Fruit fly (Drosophila melanogaster) whole organism, wandering third instar larva: ENCODE measurements around the gene CG33124.

Experiments used
- Abd-B ChIP-seq: fragments of >200 bp; optimal IDR thresholded peaks from 2 replicates; lab custom pipeline; 2017; ENCODE audit warnings: missing biosample characterization, missing genetic modification characterization
- CG32264 ChIP-seq: fragments of 200-800 bp; sonication (Bioruptor generic); optimal IDR thresholded peaks from 2 replicates; lab custom pipeline; 2016; ENCODE audit warnings: missing biosample characterization, missing genetic modification characterization
- CG9705 ChIP-seq: fragments of 200-800 bp; sonication (Bioruptor generic); optimal IDR thresholded peaks from 2 replicates; lab custom pipeline; 2018; ENCODE audit warnings: missing biosample characterization, mild to moderate bottlenecking, missing genetic modification characterization
- CrebA ChIP-seq: fragments of 200-800 bp; sonication (Bioruptor generic); optimal IDR thresholded peaks from 2 replicates; lab custom pipeline; 2016; ENCODE audit warnings: missing biosample characterization, mild to moderate bottlenecking, missing genetic modification characterization, borderline replicate concordance
- Dfd ChIP-seq: fragments of >200 bp; optimal IDR thresholded peaks from 2 replicates; lab custom pipeline; 2017; ENCODE audit warnings: missing biosample characterization, missing genetic modification characterization
- Dif ChIP-seq: fragments of 200-275, 200-300 bp; sonication (Bioruptor generic); optimal IDR thresholded peaks from 2 replicates; lab custom pipeline; 2018; ENCODE audit warnings: missing biosample characterization, missing genetic modification characterization; ENCODE audit not compliant: partially characterized antibody
- GATAd ChIP-seq: sonication (Bioruptor generic); optimal IDR thresholded peaks from 2 replicates; lab custom pipeline; 2016; ENCODE audit warnings: missing biosample characterization, missing genetic modification characterization
- HLH106 ChIP-seq: fragments of 200-800 bp; optimal IDR thresholded peaks from 3 replicates; lab custom pipeline; 2019; ENCODE audit warnings: missing biosample characterization, mild to moderate bottlenecking, missing genetic modification characterization, moderate library complexity
- Hnf4 ChIP-seq: fragments of 200-800 bp; sonication (Bioruptor generic); optimal IDR thresholded peaks from 2 replicates; lab custom pipeline; 2016; ENCODE audit warnings: missing biosample characterization, mild to moderate bottlenecking, missing genetic modification characterization
- Hr78 ChIP-seq: fragments of >200 bp; optimal IDR thresholded peaks from 2 replicates; lab custom pipeline; 2017; ENCODE audit warnings: missing biosample characterization, missing genetic modification characterization
- Hr83 ChIP-seq: fragments of 200-300 bp; sonication (Bioruptor generic); optimal IDR thresholded peaks from 2 replicates; lab custom pipeline; 2016; ENCODE audit warnings: missing biosample characterization, mild to moderate bottlenecking, missing genetic modification characterization, moderate library complexity; ENCODE audit not compliant: poor library complexity, severe bottlenecking
- Jra ChIP-seq: sonication (Bioruptor generic); optimal IDR thresholded peaks from 2 replicates; lab custom pipeline; 2016; ENCODE audit warnings: missing biosample characterization, missing genetic modification characterization
- Mio ChIP-seq: sonication (Bioruptor generic); optimal IDR thresholded peaks from 2 replicates; lab custom pipeline; 2016; ENCODE audit warnings: missing biosample characterization, missing genetic modification characterization
- Myc ChIP-seq: fragments of >200 bp; optimal IDR thresholded peaks from 2 replicates; lab custom pipeline; 2017
- N ChIP-seq: fragments of >200 bp; optimal IDR thresholded peaks from 2 replicates; lab custom pipeline; 2018; ENCODE audit warnings: missing biosample characterization, missing external identifiers, missing genetic modification characterization
- OdsH ChIP-seq: fragments of 200-800 bp; sonication (Bioruptor generic); optimal IDR thresholded peaks from 2 replicates; lab custom pipeline; 2016; ENCODE audit warnings: missing biosample characterization, mild to moderate bottlenecking, missing genetic modification characterization
- Rel ChIP-seq, 2 experiments: fragments of 200-800 bp; sonication (Bioruptor generic) in 1 of 2; optimal IDR thresholded peaks; 2 replicates in 1 of 2; 3 replicates in 1 of 2; lab custom pipeline; 2016 to 2019; ENCODE audit warnings: mild to moderate bottlenecking in 2 of 2, missing biosample characterization in 2 of 2, missing genetic modification characterization in 2 of 2, moderate library complexity in 1 of 2
- Sp1 ChIP-seq: fragments of 200-800 bp; sonication (Bioruptor generic); optimal IDR thresholded peaks from 3 replicates; lab custom pipeline; 2019; ENCODE audit warnings: missing biosample characterization, mild to moderate bottlenecking, missing genetic modification characterization, moderate library complexity
- Vsx2 ChIP-seq: fragments of 200-300, 225-300 bp; sonication (Bioruptor generic); optimal IDR thresholded peaks from 2 replicates; lab custom pipeline; 2018; ENCODE audit warnings: missing biosample characterization, missing genetic modification characterization; ENCODE audit not compliant: partially characterized antibody
- br ChIP-seq: fragments of 200-800 bp; sonication (Bioruptor generic); optimal IDR thresholded peaks from 2 replicates; lab custom pipeline; 2016; ENCODE audit warnings: missing biosample characterization, missing genetic modification characterization
- brk ChIP-seq: fragments of 200-800 bp; sonication (Bioruptor generic); optimal IDR thresholded peaks from 2 replicates; lab custom pipeline; 2016; ENCODE audit warnings: missing biosample characterization, mild to moderate bottlenecking, missing genetic modification characterization
- dl ChIP-seq, 2 experiments: fragments of 175-275, 200-275 bp in 1 of 2; fragments of 200-275 bp in 1 of 2; sonication (Bioruptor generic); optimal IDR thresholded peaks; lab custom pipeline; 2018; ENCODE audit warnings: mild to moderate bottlenecking in 2 of 2, missing biosample characterization in 2 of 2, missing genetic modification characterization in 2 of 2, moderate library complexity in 2 of 2; ENCODE audit not compliant: partially characterized antibody in 2 of 2, insufficient read depth in 1 of 2
- dmrt93B ChIP-seq: fragments of 200-800 bp; sonication (Bioruptor generic); optimal IDR thresholded peaks from 2 replicates; lab custom pipeline; 2018; ENCODE audit warnings: missing biosample characterization, mild to moderate bottlenecking, missing genetic modification characterization
- dsf ChIP-seq: sonication (Bioruptor generic); optimal IDR thresholded peaks from 2 replicates; lab custom pipeline; 2016; ENCODE audit warnings: missing biosample characterization, missing genetic modification characterization, borderline replicate concordance
- ey ChIP-seq: fragments of 200-800 bp; sonication (Bioruptor generic); optimal IDR thresholded peaks from 2 replicates; lab custom pipeline; 2016; ENCODE audit warnings: missing biosample characterization, missing genetic modification characterization
- foxo ChIP-seq, 2 experiments: fragments of 200-800 bp; sonication (Bioruptor generic); optimal IDR thresholded peaks; 2 replicates in 1 of 2; 3 replicates in 1 of 2; lab custom pipeline; 2016 to 2017; ENCODE audit warnings: missing biosample characterization in 2 of 2, missing genetic modification characterization in 2 of 2
- fru ChIP-seq: fragments of 200-800 bp; sonication (Bioruptor generic); optimal IDR thresholded peaks from 3 replicates; lab custom pipeline; 2016; ENCODE audit warnings: missing biosample characterization, mild to moderate bottlenecking, missing genetic modification characterization
- h ChIP-seq: fragments of 200-800 bp; sonication (Bioruptor generic); optimal IDR thresholded peaks from 3 replicates; lab custom pipeline; 2016; ENCODE audit warnings: missing biosample characterization, mild to moderate bottlenecking, missing genetic modification characterization
- jim ChIP-seq: fragments of 175-275, 200-325 bp; sonication (Bioruptor generic); optimal IDR thresholded peaks from 2 replicates; lab custom pipeline; 2016; ENCODE audit warnings: missing biosample characterization, mild to moderate bottlenecking, missing genetic modification characterization
- lola ChIP-seq: fragments of >200 bp; optimal IDR thresholded peaks from 2 replicates; lab custom pipeline; 2017; ENCODE audit warnings: missing biosample characterization, missing genetic modification characterization
- pan ChIP-seq: fragments of >200 bp; optimal IDR thresholded peaks from 2 replicates; lab custom pipeline; 2017
- psq ChIP-seq: fragments of 200-800 bp; sonication (Bioruptor generic); optimal IDR thresholded peaks from 3 replicates; lab custom pipeline; 2017; ENCODE audit warnings: missing biosample characterization, mild to moderate bottlenecking, missing genetic modification characterization, moderate library complexity
- rgr ChIP-seq: fragments of 200-800 bp; sonication (Bioruptor generic); optimal IDR thresholded peaks from 3 replicates; lab custom pipeline; 2016; ENCODE audit warnings: missing biosample characterization, mild to moderate bottlenecking, missing genetic modification characterization
- sage ChIP-seq: fragments of 200-800 bp; sonication (Bioruptor generic); optimal IDR thresholded peaks from 2 replicates; lab custom pipeline; 2016; ENCODE audit warnings: missing biosample characterization, mild to moderate bottlenecking, missing genetic modification characterization
- sv ChIP-seq: fragments of 200-800 bp; sonication (Bioruptor generic); optimal IDR thresholded peaks from 3 replicates; lab custom pipeline; 2016; ENCODE audit warnings: missing biosample characterization, missing genetic modification characterization
- tai ChIP-seq: sonication (Bioruptor generic); optimal IDR thresholded peaks from 2 replicates; lab custom pipeline; 2016; ENCODE audit warnings: missing biosample characterization, missing genetic modification characterization
- usp ChIP-seq: fragments of >200 bp; optimal IDR thresholded peaks from 2 replicates; lab custom pipeline; 2017; ENCODE audit warnings: missing biosample characterization, missing genetic modification characterization
- woc ChIP-seq: sonication (Bioruptor generic); optimal IDR thresholded peaks from 2 replicates; lab custom pipeline; 2016; ENCODE audit warnings: missing biosample characterization, mild to moderate bottlenecking, missing genetic modification characterization

Gene CG33124

DNA sequence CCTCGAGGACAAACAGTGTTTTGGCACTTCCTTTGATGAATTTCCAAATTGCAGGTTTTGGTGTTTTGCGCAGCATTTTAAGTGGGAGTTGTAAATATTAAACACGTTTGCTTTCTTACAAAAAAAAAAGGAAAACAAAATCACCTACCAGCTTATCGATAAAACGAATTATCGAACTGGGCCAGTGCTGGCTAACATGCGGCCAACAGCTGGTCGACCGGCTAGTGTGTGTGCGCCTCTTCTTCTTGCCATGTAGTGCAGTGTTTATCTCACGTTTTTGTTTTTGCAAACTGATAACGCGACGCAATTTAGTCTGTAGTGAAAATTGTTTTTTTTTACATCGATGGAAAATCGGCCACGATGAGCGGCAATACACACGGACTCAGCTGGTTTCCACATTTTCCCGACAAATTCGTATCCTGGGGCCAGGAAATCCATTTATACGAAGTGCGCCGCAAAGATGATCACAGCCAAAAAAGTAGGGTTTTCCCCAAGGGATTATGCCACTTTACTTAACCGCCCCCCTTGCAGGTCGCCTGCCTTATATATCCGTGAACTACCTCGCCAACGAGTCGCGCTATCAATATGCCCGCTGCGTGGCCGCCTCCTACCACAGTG is 8.3 kb upstream of the CG33124 start, which contains the start of the genes CG15386, CG42371 and mio:
CG15386 (minus strand) TSS at position 180 of the 618 bp plus-strand sequence.
CG42371 (minus strand) TSS at position 180 of the 618 bp plus-strand sequence.
mio (plus strand) TSS at position 224 of the 618 bp plus-strand sequence.
- TF ChIP-seq psq, result peak; percentile 5
- no peak for TF ChIP-seq Hnf4 (GFP tag; lab: Kevin White, UChicago)
- peak in 1 of 2 experiments; percentile 41 for TF ChIP-seq foxo (GFP tag; optimal IDR thresholded peaks at IDR 0.05; lab: Kevin White, UChicago)
- no peak for TF ChIP-seq Rel (GFP tag; optimal IDR thresholded peaks at IDR 0.05; lab: Kevin White, UChicago)
- peak; percentile 86 for TF ChIP-seq Rel (tag; optimal IDR thresholded peaks at IDR 0.05; lab: Kevin White, UChicago)
- peak; percentile 55 for TF ChIP-seq br (GFP tag; lab: Kevin White, UChicago)
- peak; percentile 14 for TF ChIP-seq OdsH (GFP tag; lab: Kevin White, UChicago)
- TF ChIP-seq jim (GFP tag; lab: Kevin White, UChicago), result peak; percentile 70
- TF ChIP-seq Hr83 (GFP tag; lab: Kevin White, UChicago), result peak; percentile 83
- TF ChIP-seq dl (GFP tag; optimal IDR thresholded peaks at IDR 0.05; lab: Kevin White, UChicago; ENCODE audit: insufficient read depth in 1 of 2, partially characterized antibody in 2 of 2), result peak in 1 of 2 experiments; percentile 22
- TF ChIP-seq Dif, result peak; percentile 8
- TF ChIP-seq Sp1 (GFP tag; lab: Kevin White, UChicago), result peak; percentile 32
- no peak for TF ChIP-seq CG9705 (GFP tag; lab: Kevin White, UChicago)
- peak; percentile 40 for TF ChIP-seq h (GFP tag; lab: Kevin White, UChicago)
- TF ChIP-seq Abd-B, result no peak
- TF ChIP-seq usp, result no peak
- peak; percentile 5 for TF ChIP-seq ey (GFP tag; lab: Kevin White, UChicago)
- TF ChIP-seq HLH106 (tag; lab: Kevin White, UChicago), result no peak
- TF ChIP-seq rgr (GFP tag; lab: Kevin White, UChicago), result peak; percentile 52

DNA sequence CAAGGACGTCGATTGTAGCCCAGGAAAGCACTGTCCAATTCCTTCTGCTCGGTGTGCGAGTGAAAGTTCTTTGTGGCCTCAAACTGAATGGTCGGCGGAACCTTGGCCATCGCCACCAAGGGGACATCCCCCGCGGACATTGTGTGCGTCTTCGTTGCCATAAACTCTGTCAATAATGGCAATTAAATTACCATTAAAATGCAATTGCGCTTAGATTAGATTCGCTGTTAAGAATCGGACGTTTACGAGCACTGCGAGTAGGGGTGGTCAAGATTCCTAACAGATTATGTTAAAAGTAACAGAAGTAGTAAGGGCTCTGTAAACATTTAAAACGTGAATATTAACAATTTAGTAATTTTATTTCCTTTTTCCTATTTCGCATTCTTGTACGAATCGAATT is 7.2 kb upstream of the CG33124 start, which contains the start of gene daed:
daed (minus strand) TSS at position 247 of the 400 bp plus-strand sequence.
- TF ChIP-seq Rel (GFP tag; optimal IDR thresholded peaks at IDR 0.05; lab: Kevin White, UChicago), result no peak
- TF ChIP-seq Rel (tag; optimal IDR thresholded peaks at IDR 0.05; lab: Kevin White, UChicago), result peak; percentile 86
- TF ChIP-seq pan (lab: Kevin White, UChicago), result no peak
- TF ChIP-seq usp, result no peak
- TF ChIP-seq OdsH (GFP tag; lab: Kevin White, UChicago), result no peak
- peak; percentile 50 for TF ChIP-seq Sp1 (GFP tag; lab: Kevin White, UChicago)
- no peak for TF ChIP-seq CG9705 (GFP tag; lab: Kevin White, UChicago)
- TF ChIP-seq rgr (GFP tag; lab: Kevin White, UChicago), result peak; percentile 7
- TF ChIP-seq dsf (GFP tag; lab: Kevin White, UChicago), result no peak
- no peak for TF ChIP-seq Mio (GFP tag; lab: Kevin White, UChicago)
- no peak for TF ChIP-seq Dfd (GFP tag; lab: Kevin White, UChicago)
- TF ChIP-seq, all 38 proteins: peak for 3

- no peak for TF ChIP-seq Mio (GFP tag; lab: Kevin White, UChicago)
- TF ChIP-seq Hr83 (GFP tag; lab: Kevin White, UChicago), result no peak
- TF ChIP-seq psq, result peak; percentile 2
- no peak for TF ChIP-seq Hnf4 (GFP tag; lab: Kevin White, UChicago)
- no peak for TF ChIP-seq dmrt93B
- TF ChIP-seq OdsH (GFP tag; lab: Kevin White, UChicago), result peak; percentile 36
- no peak for TF ChIP-seq dl (GFP tag; optimal IDR thresholded peaks at IDR 0.05; lab: Kevin White, UChicago; ENCODE audit: insufficient read depth in 1 of 2, partially characterized antibody in 2 of 2)
- no peak for TF ChIP-seq Rel (GFP tag; optimal IDR thresholded peaks at IDR 0.05; lab: Kevin White, UChicago)
- peak; percentile 52 for TF ChIP-seq Rel (tag; optimal IDR thresholded peaks at IDR 0.05; lab: Kevin White, UChicago)
- no peak for TF ChIP-seq Abd-B
- TF ChIP-seq CrebA (GFP tag; lab: Kevin White, UChicago), result no peak
- TF ChIP-seq Sp1 (GFP tag; lab: Kevin White, UChicago), result peak; percentile 64
- TF ChIP-seq HLH106 (tag; lab: Kevin White, UChicago), result peak; percentile 32
- TF ChIP-seq fru (GFP tag; lab: Kevin White, UChicago), result no peak
- no peak for TF ChIP-seq sv (GFP tag; lab: Kevin White, UChicago)
- TF ChIP-seq rgr (GFP tag; lab: Kevin White, UChicago), result peak; percentile 73
- no peak for TF ChIP-seq usp
- TF ChIP-seq CG32264 (GFP tag; lab: Kevin White, UChicago), result no peak
- TF ChIP-seq Vsx2 (GFP tag; lab: Kevin White, UChicago), result no peak
- no peak for TF ChIP-seq Dfd (GFP tag; lab: Kevin White, UChicago)
- TF ChIP-seq GATAd, result no peak
- TF ChIP-seq br (GFP tag; lab: Kevin White, UChicago), result no peak
- no peak for TF ChIP-seq Dif
- TF ChIP-seq sage (GFP tag; lab: Kevin White, UChicago), result no peak
- no peak for TF ChIP-seq jim (GFP tag; lab: Kevin White, UChicago)
- no peak for TF ChIP-seq brk (GFP tag; lab: Kevin White, UChicago)
- no peak for TF ChIP-seq Myc
- TF ChIP-seq ey (GFP tag; lab: Kevin White, UChicago), result peak; percentile 3
- no peak for TF ChIP-seq N (GFP tag; lab: Kevin White, UChicago)
- TF ChIP-seq Hr78, result no peak
- peak in 1 of 2 experiments; percentile 30 for TF ChIP-seq foxo (GFP tag; optimal IDR thresholded peaks at IDR 0.05; lab: Kevin White, UChicago)
- no peak for TF ChIP-seq pan (lab: Kevin White, UChicago)
- no peak for TF ChIP-seq lola
- TF ChIP-seq h (GFP tag; lab: Kevin White, UChicago), result peak; percentile 67
- TF ChIP-seq CG9705 (GFP tag; lab: Kevin White, UChicago), result peak; percentile 55
- TF ChIP-seq Jra (GFP tag; lab: Kevin White, UChicago), result no peak
- no peak for TF ChIP-seq dsf (GFP tag; lab: Kevin White, UChicago)
- TF ChIP-seq tai (GFP tag; lab: Kevin White, UChicago), result no peak
- no peak for TF ChIP-seq woc
Measured at dm6 chr2L:2214004-2214403, 5.1 kb upstream of the CG33124 start, which contains the start of the genes Uch and CG34174. Gene Uch, minus strand, starts transcription at chr2L:2214211. Gene CG34174, plus strand, starts transcription at chr2L:2214266.
